Worm (Caenorhabditis elegans): ENCODE data around the gene F36H5.13.

DNA sequence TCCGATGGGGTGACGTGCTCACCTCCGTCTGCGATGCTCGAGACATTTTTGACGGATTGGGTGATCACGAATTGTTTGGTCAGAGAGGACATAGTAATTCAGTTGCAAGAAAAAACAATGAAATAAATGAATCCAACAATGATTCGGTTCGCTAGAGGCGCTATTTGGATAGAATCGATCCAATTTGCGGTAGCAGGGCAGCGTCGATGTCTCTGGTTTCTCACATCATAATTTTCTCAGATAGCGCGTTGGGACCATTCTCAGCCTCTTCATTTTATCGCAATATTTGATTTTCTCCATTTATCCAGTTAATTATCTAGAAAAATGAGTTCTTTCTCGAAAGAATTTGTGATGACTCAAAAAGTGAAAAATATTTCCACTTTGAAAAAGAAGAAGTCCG, 43.9 kb downstream of the F36H5.13 start, which contains the start of gene sdz-18:
- TF ChIP-seq fkh-10 (GFP tag; optimal IDR thresholded peaks at IDR 0.05) = no peak
- no peak for TF ChIP-seq nhr-77 (tag; optimal IDR thresholded peaks at IDR 0.05)
- no peak for TF ChIP-seq elt-2 (tag; optimal IDR thresholded peaks at IDR 0.05)
- no peak for TF ChIP-seq nhr-12 (tag; optimal IDR thresholded peaks at IDR 0.05)
- no peak for TF ChIP-seq egl-27 (tag; optimal IDR thresholded peaks at IDR 0.05)
- TF ChIP-seq ceh-9 (tag; optimal IDR thresholded peaks at IDR 0.05) = no peak
- no peak for TF ChIP-seq eor-1 (tag; optimal IDR thresholded peaks at IDR 0.05)

Data from whole organism, L3 larva.